Fruit fly (Drosophila melanogaster) whole organism, prepupa: ENCODE measurements around the gene Arfip.

Source experiments
- Blimp-1 ChIP-seq: fragments of 200-800 bp; sonication (Bioruptor generic); optimal IDR thresholded peaks from 3 replicates; lab custom pipeline; 2017; ENCODE audit warnings: missing biosample characterization, missing genetic modification characterization, mild to moderate bottlenecking, moderate library complexity, missing genetic modification reagents
- CG11294 ChIP-seq: fragments of 200-800 bp; sonication (Bioruptor generic); IDR thresholded peaks from 2 replicates; pipeline ENCODE4 v1.3.6; 2022; ENCODE audit warnings: missing biosample characterization, missing genetic modification characterization
- CG11762 ChIP-seq: fragments of 200-800 bp; sonication (Bioruptor generic); optimal IDR thresholded peaks from 3 replicates; lab custom pipeline; 2016; ENCODE audit warnings: missing biosample characterization, missing genetic modification characterization; ENCODE audit not compliant: insufficient read depth
- CG15336 ChIP-seq: fragments of 200-800 bp; sonication (Bioruptor generic); IDR thresholded peaks from 2 replicates; pipeline ENCODE4 v1.3.6; 2022; ENCODE audit warnings: missing biosample characterization, missing genetic modification characterization
- CG1621 ChIP-seq: fragments of 200-800 bp; sonication (Bioruptor generic); optimal IDR thresholded peaks from 3 replicates; lab custom pipeline; 2018; ENCODE audit warnings: missing biosample characterization, mild to moderate bottlenecking, missing genetic modification characterization
- CG16779 ChIP-seq: fragments of 200-800 bp; sonication (Bioruptor generic); optimal IDR thresholded peaks from 3 replicates; lab custom pipeline; 2017; ENCODE audit warnings: missing biosample characterization, mild to moderate bottlenecking, missing genetic modification characterization
- CG31627 ChIP-seq: fragments of 200-800 bp; sonication (Bioruptor generic); optimal IDR thresholded peaks from 3 replicates; lab custom pipeline; 2016; ENCODE audit warnings: missing biosample characterization, missing genetic modification characterization
- CG3919 ChIP-seq: fragments of 200-800 bp; sonication (Bioruptor generic); optimal IDR thresholded peaks from 3 replicates; lab custom pipeline; 2016; ENCODE audit warnings: missing biosample characterization, missing genetic modification characterization
- CG6163 ChIP-seq: fragments of 200-800 bp; sonication (Bioruptor generic); IDR thresholded peaks from 3 replicates; pipeline ENCODE4 v1.3.6; 2022; ENCODE audit warnings: missing biosample characterization, missing genetic modification characterization
- CG6276 ChIP-seq: fragments of 200-800 bp; sonication (Bioruptor generic); optimal IDR thresholded peaks from 2 replicates; lab custom pipeline; 2017; ENCODE audit warnings: missing biosample characterization, mild to moderate bottlenecking, missing genetic modification characterization
- CG6792 ChIP-seq: fragments of 200-800 bp; sonication (Bioruptor generic); optimal IDR thresholded peaks from 3 replicates; lab custom pipeline; 2016; ENCODE audit warnings: missing biosample characterization, missing genetic modification characterization
- CG6854 ChIP-seq: fragments of 200-800 bp; sonication (Bioruptor generic); optimal IDR thresholded peaks from 2 replicates; lab custom pipeline; 2017; ENCODE audit warnings: missing biosample characterization, mild to moderate bottlenecking, missing genetic modification characterization
- CG7368 ChIP-seq: fragments of 200-800 bp; sonication (Bioruptor generic); optimal IDR thresholded peaks from 3 replicates; lab custom pipeline; 2016; ENCODE audit warnings: missing biosample characterization, missing genetic modification characterization
- CG8119 ChIP-seq: fragments of 200-800 bp; sonication (Bioruptor generic); IDR thresholded peaks from 3 replicates; pipeline ENCODE4 v1.3.6; 2022; ENCODE audit warnings: missing biosample characterization, missing genetic modification characterization
- CG8319 ChIP-seq: fragments of 200-800 bp; sonication (Bioruptor generic); optimal IDR thresholded peaks from 3 replicates; lab custom pipeline; 2016; ENCODE audit warnings: missing biosample characterization, missing genetic modification characterization
- CG9139 ChIP-seq: fragments of 200-800 bp; sonication (Bioruptor generic); optimal IDR thresholded peaks from 3 replicates; lab custom pipeline; 2017; ENCODE audit warnings: missing biosample characterization, mild to moderate bottlenecking, missing genetic modification characterization
- Eip75B ChIP-seq: fragments of 200-800 bp; sonication (Bioruptor generic); optimal IDR thresholded peaks from 3 replicates; lab custom pipeline; 2016; ENCODE audit warnings: missing biosample characterization, missing genetic modification characterization
- Eip78C ChIP-seq: fragments of 200-800 bp; sonication (Bioruptor generic); peaks from one replicate; lab custom pipeline; 2016; ENCODE audit warnings: missing biosample characterization, missing genetic modification characterization
- Eip93F ChIP-seq: fragments of 200-800 bp; sonication (Bioruptor generic); optimal IDR thresholded peaks from 2 replicates; lab custom pipeline; 2016; ENCODE audit warnings: missing biosample characterization, mild to moderate bottlenecking, missing genetic modification characterization
- Ets21C ChIP-seq: fragments of 200-800 bp; sonication (Bioruptor generic); optimal IDR thresholded peaks from 3 replicates; lab custom pipeline; 2016; ENCODE audit warnings: missing biosample characterization, missing genetic modification characterization
- Gug ChIP-seq: fragments of 200-800 bp; sonication (Bioruptor generic); IDR thresholded peaks from 2 replicates; pipeline ENCODE4 v1.3.6; 2022; ENCODE audit warnings: missing biosample characterization, missing genetic modification characterization
- Hr39 ChIP-seq: fragments of 200-800 bp; sonication (Bioruptor generic); optimal IDR thresholded peaks from 2 replicates; lab custom pipeline; 2016; ENCODE audit warnings: missing biosample characterization, missing genetic modification characterization
- Hr4 ChIP-seq: fragments of 200-800 bp; sonication (Bioruptor generic); optimal IDR thresholded peaks from 3 replicates; lab custom pipeline; 2016; ENCODE audit warnings: missing biosample characterization, missing genetic modification characterization
- Lpt ChIP-seq: fragments of 200-800 bp; sonication (Bioruptor generic); optimal IDR thresholded peaks from 3 replicates; lab custom pipeline; 2016; ENCODE audit warnings: missing biosample characterization, missing genetic modification characterization
- Met ChIP-seq: fragments of 200-800 bp; sonication (Bioruptor generic); optimal IDR thresholded peaks from 3 replicates; lab custom pipeline; 2016; ENCODE audit warnings: missing biosample characterization, missing genetic modification characterization
- OdsH ChIP-seq: fragments of 200-800 bp; sonication (Bioruptor generic); optimal IDR thresholded peaks from 3 replicates; lab custom pipeline; 2016; ENCODE audit warnings: missing biosample characterization, missing genetic modification characterization
- Smox ChIP-seq: fragments of 200-800 bp; sonication (Bioruptor generic); optimal IDR thresholded peaks from 3 replicates; lab custom pipeline; 2016; ENCODE audit warnings: missing biosample characterization, missing genetic modification characterization
- Sox102F ChIP-seq: fragments of 200-800 bp; sonication (Bioruptor generic); optimal IDR thresholded peaks from 2 replicates; lab custom pipeline; 2016; ENCODE audit warnings: missing biosample characterization, mild to moderate bottlenecking, missing genetic modification characterization
- Sox14 ChIP-seq: fragments of 200-800 bp; sonication (Bioruptor generic); optimal IDR thresholded peaks from 3 replicates; lab custom pipeline; 2016; ENCODE audit warnings: missing biosample characterization, missing genetic modification characterization
- Sox15 ChIP-seq: fragments of 200-800 bp; sonication (Bioruptor generic); optimal IDR thresholded peaks from 3 replicates; lab custom pipeline; 2016; ENCODE audit warnings: missing biosample characterization, missing genetic modification characterization
- cyc ChIP-seq: fragments of 200-800 bp; sonication (Bioruptor generic); optimal IDR thresholded peaks from 3 replicates; lab custom pipeline; 2016; ENCODE audit warnings: missing biosample characterization, missing genetic modification characterization
- dac ChIP-seq: fragments of 200-800 bp; sonication (Bioruptor generic); optimal IDR thresholded peaks from 2 replicates; lab custom pipeline; 2017; ENCODE audit warnings: missing biosample characterization, mild to moderate bottlenecking, missing genetic modification characterization
- dsx ChIP-seq: fragments of 200-800 bp; optimal IDR thresholded peaks from 3 replicates; lab custom pipeline; 2019; ENCODE audit warnings: missing biosample characterization, mild to moderate bottlenecking, missing genetic modification characterization, moderate library complexity; ENCODE audit not compliant: poor library complexity, severe bottlenecking
- esn ChIP-seq: fragments of 200-800 bp; sonication (Bioruptor generic); optimal IDR thresholded peaks from 2 replicates; lab custom pipeline; 2016; ENCODE audit warnings: missing biosample characterization, mild to moderate bottlenecking, missing genetic modification characterization, moderate library complexity
- fd59A ChIP-seq: fragments of 200-800 bp; sonication (Bioruptor generic); optimal IDR thresholded peaks from 2 replicates; lab custom pipeline; 2017; ENCODE audit warnings: missing biosample characterization, mild to moderate bottlenecking, missing genetic modification characterization, missing genetic modification reagents
- fd85E ChIP-seq: fragments of 200-800 bp; sonication (Bioruptor generic); optimal IDR thresholded peaks from 3 replicates; lab custom pipeline; 2016; ENCODE audit warnings: missing biosample characterization, missing genetic modification characterization
- fkh ChIP-seq: fragments of 200-800 bp; sonication (Bioruptor generic); optimal IDR thresholded peaks from 3 replicates; lab custom pipeline; 2017; ENCODE audit warnings: missing biosample characterization, mild to moderate bottlenecking, missing genetic modification characterization, moderate library complexity
- lz ChIP-seq: fragments of 200-800 bp; sonication (Bioruptor generic); optimal IDR thresholded peaks from 3 replicates; lab custom pipeline; 2016; ENCODE audit warnings: missing biosample characterization, missing genetic modification characterization
- pdm3 ChIP-seq: fragments of 200-800 bp; sonication (Bioruptor generic); optimal IDR thresholded peaks from 3 replicates; lab custom pipeline; 2016; ENCODE audit warnings: missing biosample characterization, missing genetic modification characterization
- salr ChIP-seq, 2 experiments: fragments of 200-800 bp; sonication (Bioruptor generic); optimal IDR thresholded peaks; 3 replicates each; lab custom pipeline; 2016 to 2018; ENCODE audit warnings: missing biosample characterization in 2 of 2, missing genetic modification characterization in 2 of 2, mild to moderate bottlenecking in 1 of 2
- ss ChIP-seq, 2 experiments: fragments of 200-800 bp; sonication (Bioruptor generic); optimal IDR thresholded peaks; 2 replicates in 1 of 2; 3 replicates in 1 of 2; lab custom pipeline; 2017 to 2018; ENCODE audit warnings: mild to moderate bottlenecking in 2 of 2, missing biosample characterization in 2 of 2, missing genetic modification characterization in 2 of 2, moderate library complexity in 1 of 2
- svp ChIP-seq: fragments of 200-800 bp; sonication (Bioruptor generic); peaks from one replicate; lab custom pipeline; 2016; ENCODE audit warnings: missing biosample characterization, missing genetic modification characterization
- topi ChIP-seq: fragments of 200-800 bp; sonication (Bioruptor generic); optimal IDR thresholded peaks from 3 replicates; lab custom pipeline; 2016; ENCODE audit warnings: missing biosample characterization, missing genetic modification characterization
- vri ChIP-seq: fragments of 200-800 bp; sonication (Bioruptor generic); optimal IDR thresholded peaks from 3 replicates; lab custom pipeline; 2016; ENCODE audit warnings: missing biosample characterization, mild to moderate bottlenecking, missing genetic modification characterization

The Arfip gene

dm6 chr3R:11200885-11201421 lies 33.9 kb downstream of the Arfip start (continued):
- TF ChIP-seq OdsH (GFP tag; lab: Kevin White, UChicago) (peak; percentile 74), cyc (peak; percentile 53), fd85E (no peak), svp (peak; percentile 89), Smox (GFP tag; lab: Kevin White, UChicago) (peak; percentile 65), Ets21C (no peak), Sox14 (GFP tag; lab: Kevin White, UChicago) (peak; percentile 44), CG8119 (GFP tag; lab: Robert Waterston, UW) (peak; percentile 67; the same call in 2 of the 3 replicates), dac (GFP tag; lab: Kevin White, UChicago) (no peak), CG6163 (peak; percentile 71; the same call in 1 of the 3 replicates), Lpt (no peak), pdm3 (GFP tag; lab: Kevin White, UChicago) (peak; percentile 70), CG15336 (peak; percentile 66), Eip93F (GFP tag; lab: Kevin White, UChicago) (peak; percentile 74), Met (GFP tag; lab: Kevin White, UChicago) (peak; percentile 68), ss (GFP tag; optimal IDR thresholded peaks at IDR 0.05; lab: Kevin White, UChicago) (peak; percentile 23 to 62), CG11294 (no peak), fkh (peak; percentile 53), fd59A (GFP tag; lab: Kevin White, UChicago) (no peak), CG9139 (GFP tag; lab: Kevin White, UChicago) (no peak), CG6276 (peak; percentile 42), salr (GFP tag; optimal IDR thresholded peaks at IDR 0.05; lab: Kevin White, UChicago) (peak in 1 of 2 experiments; percentile 41), CG1621 (tag; lab: Kevin White, UChicago) (no peak), CG6792 (peak; percentile 47), Eip78C (GFP tag; lab: Kevin White, UChicago) (peak; percentile 79), CG16779 (tag; lab: Kevin White, UChicago) (peak; percentile 47), Hr4 (GFP tag; lab: Kevin White, UChicago) (peak; percentile 61), esn (peak; percentile 77), CG6854 (GFP tag; lab: Kevin White, UChicago) (no peak)

dm6 chr3R:11200042-11200884 lies 34.5 kb downstream of the Arfip start:
- TF ChIP-seq dsx (GFP tag; lab: Kevin White, UChicago): no peak
- no peak for TF ChIP-seq Met (GFP tag; lab: Kevin White, UChicago)
- no peak for TF ChIP-seq CG6854 (GFP tag; lab: Kevin White, UChicago)
- TF ChIP-seq lz (GFP tag; lab: Kevin White, UChicago): no peak
- TF ChIP-seq CG31627: no peak
- no peak for TF ChIP-seq Eip75B
- TF ChIP-seq pdm3 (GFP tag; lab: Kevin White, UChicago): no peak
- peak; percentile 18 for TF ChIP-seq Lpt
- TF ChIP-seq Hr39 (GFP tag; lab: Kevin White, UChicago): no peak
- TF ChIP-seq CG6792: no peak
- TF ChIP-seq fd85E: no peak
- no peak for TF ChIP-seq topi (GFP tag; lab: Kevin White, UChicago)
- TF ChIP-seq svp: peak; percentile 92
- TF ChIP-seq CG11762 (GFP tag; lab: Kevin White, UChicago): no peak
- no peak for TF ChIP-seq Smox (GFP tag; lab: Kevin White, UChicago)
- TF ChIP-seq CG11294: peak; percentile 28; the same call in 1 of the 2 replicates
- peak; percentile 38 for TF ChIP-seq dac (GFP tag; lab: Kevin White, UChicago)
- TF ChIP-seq CG1621 (tag; lab: Kevin White, UChicago): peak; percentile 56
- TF ChIP-seq Eip78C (GFP tag; lab: Kevin White, UChicago): no peak
- TF ChIP-seq vri: peak; percentile 96
- TF ChIP-seq CG7368 (GFP tag; lab: Kevin White, UChicago): no peak
- TF ChIP-seq Blimp-1 (GFP tag; lab: Kevin White, UChicago): no peak
- TF ChIP-seq Sox15 (GFP tag; lab: Kevin White, UChicago): no peak
- TF ChIP-seq CG16779 (tag; lab: Kevin White, UChicago): no peak
- no peak for TF ChIP-seq CG3919
- TF ChIP-seq salr (GFP tag; optimal IDR thresholded peaks at IDR 0.05; lab: Kevin White, UChicago): no peak
- TF ChIP-seq CG8319 (GFP tag; lab: Kevin White, UChicago): no peak
- no peak for TF ChIP-seq Sox102F (GFP tag; lab: Kevin White, UChicago)
- no peak for TF ChIP-seq Gug (GFP tag; lab: Robert Waterston, UW)
